Fruit fly (Drosophila melanogaster) whole organism, wandering third instar larva: ENCODE results near the gene CG8813.

Experiments used
- Abd-B ChIP-seq: fragments of >200 bp; optimal IDR thresholded peaks from 2 replicates; lab custom pipeline; 2017; ENCODE audit warnings: missing biosample characterization, missing genetic modification characterization
- CG32264 ChIP-seq: fragments of 200-800 bp; sonication (Bioruptor generic); optimal IDR thresholded peaks from 2 replicates; lab custom pipeline; 2016; ENCODE audit warnings: missing biosample characterization, missing genetic modification characterization
- CG9705 ChIP-seq: fragments of 200-800 bp; sonication (Bioruptor generic); optimal IDR thresholded peaks from 2 replicates; lab custom pipeline; 2018; ENCODE audit warnings: missing biosample characterization, mild to moderate bottlenecking, missing genetic modification characterization
- CrebA ChIP-seq: fragments of 200-800 bp; sonication (Bioruptor generic); optimal IDR thresholded peaks from 2 replicates; lab custom pipeline; 2016; ENCODE audit warnings: missing biosample characterization, mild to moderate bottlenecking, missing genetic modification characterization, borderline replicate concordance
- Dfd ChIP-seq: fragments of >200 bp; optimal IDR thresholded peaks from 2 replicates; lab custom pipeline; 2017; ENCODE audit warnings: missing biosample characterization, missing genetic modification characterization
- Dif ChIP-seq: fragments of 200-275, 200-300 bp; sonication (Bioruptor generic); optimal IDR thresholded peaks from 2 replicates; lab custom pipeline; 2018; ENCODE audit warnings: missing biosample characterization, missing genetic modification characterization; ENCODE audit not compliant: partially characterized antibody
- GATAd ChIP-seq: sonication (Bioruptor generic); optimal IDR thresholded peaks from 2 replicates; lab custom pipeline; 2016; ENCODE audit warnings: missing biosample characterization, missing genetic modification characterization
- HLH106 ChIP-seq: fragments of 200-800 bp; optimal IDR thresholded peaks from 3 replicates; lab custom pipeline; 2019; ENCODE audit warnings: missing biosample characterization, mild to moderate bottlenecking, missing genetic modification characterization, moderate library complexity
- Hnf4 ChIP-seq: fragments of 200-800 bp; sonication (Bioruptor generic); optimal IDR thresholded peaks from 2 replicates; lab custom pipeline; 2016; ENCODE audit warnings: missing biosample characterization, mild to moderate bottlenecking, missing genetic modification characterization
- Hr78 ChIP-seq: fragments of >200 bp; optimal IDR thresholded peaks from 2 replicates; lab custom pipeline; 2017; ENCODE audit warnings: missing biosample characterization, missing genetic modification characterization
- Hr83 ChIP-seq: fragments of 200-300 bp; sonication (Bioruptor generic); optimal IDR thresholded peaks from 2 replicates; lab custom pipeline; 2016; ENCODE audit warnings: missing biosample characterization, mild to moderate bottlenecking, missing genetic modification characterization, moderate library complexity; ENCODE audit not compliant: poor library complexity, severe bottlenecking
- Jra ChIP-seq: sonication (Bioruptor generic); optimal IDR thresholded peaks from 2 replicates; lab custom pipeline; 2016; ENCODE audit warnings: missing biosample characterization, missing genetic modification characterization
- Mio ChIP-seq: sonication (Bioruptor generic); optimal IDR thresholded peaks from 2 replicates; lab custom pipeline; 2016; ENCODE audit warnings: missing biosample characterization, missing genetic modification characterization
- Myc ChIP-seq: fragments of >200 bp; optimal IDR thresholded peaks from 2 replicates; lab custom pipeline; 2017
- N ChIP-seq: fragments of >200 bp; optimal IDR thresholded peaks from 2 replicates; lab custom pipeline; 2018; ENCODE audit warnings: missing biosample characterization, missing external identifiers, missing genetic modification characterization
- OdsH ChIP-seq: fragments of 200-800 bp; sonication (Bioruptor generic); optimal IDR thresholded peaks from 2 replicates; lab custom pipeline; 2016; ENCODE audit warnings: missing biosample characterization, mild to moderate bottlenecking, missing genetic modification characterization
- Rel ChIP-seq, 2 experiments: fragments of 200-800 bp; sonication (Bioruptor generic) in 1 of 2; optimal IDR thresholded peaks; 2 replicates in 1 of 2; 3 replicates in 1 of 2; lab custom pipeline; 2016 to 2019; ENCODE audit warnings: mild to moderate bottlenecking in 2 of 2, missing biosample characterization in 2 of 2, missing genetic modification characterization in 2 of 2, moderate library complexity in 1 of 2
- Sp1 ChIP-seq: fragments of 200-800 bp; sonication (Bioruptor generic); optimal IDR thresholded peaks from 3 replicates; lab custom pipeline; 2019; ENCODE audit warnings: missing biosample characterization, mild to moderate bottlenecking, missing genetic modification characterization, moderate library complexity
- Vsx2 ChIP-seq: fragments of 200-300, 225-300 bp; sonication (Bioruptor generic); optimal IDR thresholded peaks from 2 replicates; lab custom pipeline; 2018; ENCODE audit warnings: missing biosample characterization, missing genetic modification characterization; ENCODE audit not compliant: partially characterized antibody
- br ChIP-seq: fragments of 200-800 bp; sonication (Bioruptor generic); optimal IDR thresholded peaks from 2 replicates; lab custom pipeline; 2016; ENCODE audit warnings: missing biosample characterization, missing genetic modification characterization
- brk ChIP-seq: fragments of 200-800 bp; sonication (Bioruptor generic); optimal IDR thresholded peaks from 2 replicates; lab custom pipeline; 2016; ENCODE audit warnings: missing biosample characterization, mild to moderate bottlenecking, missing genetic modification characterization
- dl ChIP-seq, 2 experiments: fragments of 175-275, 200-275 bp in 1 of 2; fragments of 200-275 bp in 1 of 2; sonication (Bioruptor generic); optimal IDR thresholded peaks; lab custom pipeline; 2018; ENCODE audit warnings: mild to moderate bottlenecking in 2 of 2, missing biosample characterization in 2 of 2, missing genetic modification characterization in 2 of 2, moderate library complexity in 2 of 2; ENCODE audit not compliant: partially characterized antibody in 2 of 2, insufficient read depth in 1 of 2
- dmrt93B ChIP-seq: fragments of 200-800 bp; sonication (Bioruptor generic); optimal IDR thresholded peaks from 2 replicates; lab custom pipeline; 2018; ENCODE audit warnings: missing biosample characterization, mild to moderate bottlenecking, missing genetic modification characterization
- dsf ChIP-seq: sonication (Bioruptor generic); optimal IDR thresholded peaks from 2 replicates; lab custom pipeline; 2016; ENCODE audit warnings: missing biosample characterization, missing genetic modification characterization, borderline replicate concordance
- ey ChIP-seq: fragments of 200-800 bp; sonication (Bioruptor generic); optimal IDR thresholded peaks from 2 replicates; lab custom pipeline; 2016; ENCODE audit warnings: missing biosample characterization, missing genetic modification characterization
- foxo ChIP-seq, 2 experiments: fragments of 200-800 bp; sonication (Bioruptor generic); optimal IDR thresholded peaks; 2 replicates in 1 of 2; 3 replicates in 1 of 2; lab custom pipeline; 2016 to 2017; ENCODE audit warnings: missing biosample characterization in 2 of 2, missing genetic modification characterization in 2 of 2
- fru ChIP-seq: fragments of 200-800 bp; sonication (Bioruptor generic); optimal IDR thresholded peaks from 3 replicates; lab custom pipeline; 2016; ENCODE audit warnings: missing biosample characterization, mild to moderate bottlenecking, missing genetic modification characterization
- h ChIP-seq: fragments of 200-800 bp; sonication (Bioruptor generic); optimal IDR thresholded peaks from 3 replicates; lab custom pipeline; 2016; ENCODE audit warnings: missing biosample characterization, mild to moderate bottlenecking, missing genetic modification characterization
- jim ChIP-seq: fragments of 175-275, 200-325 bp; sonication (Bioruptor generic); optimal IDR thresholded peaks from 2 replicates; lab custom pipeline; 2016; ENCODE audit warnings: missing biosample characterization, mild to moderate bottlenecking, missing genetic modification characterization
- lola ChIP-seq: fragments of >200 bp; optimal IDR thresholded peaks from 2 replicates; lab custom pipeline; 2017; ENCODE audit warnings: missing biosample characterization, missing genetic modification characterization
- pan ChIP-seq: fragments of >200 bp; optimal IDR thresholded peaks from 2 replicates; lab custom pipeline; 2017
- psq ChIP-seq: fragments of 200-800 bp; sonication (Bioruptor generic); optimal IDR thresholded peaks from 3 replicates; lab custom pipeline; 2017; ENCODE audit warnings: missing biosample characterization, mild to moderate bottlenecking, missing genetic modification characterization, moderate library complexity
- rgr ChIP-seq: fragments of 200-800 bp; sonication (Bioruptor generic); optimal IDR thresholded peaks from 3 replicates; lab custom pipeline; 2016; ENCODE audit warnings: missing biosample characterization, mild to moderate bottlenecking, missing genetic modification characterization
- sage ChIP-seq: fragments of 200-800 bp; sonication (Bioruptor generic); optimal IDR thresholded peaks from 2 replicates; lab custom pipeline; 2016; ENCODE audit warnings: missing biosample characterization, mild to moderate bottlenecking, missing genetic modification characterization
- sv ChIP-seq: fragments of 200-800 bp; sonication (Bioruptor generic); optimal IDR thresholded peaks from 3 replicates; lab custom pipeline; 2016; ENCODE audit warnings: missing biosample characterization, missing genetic modification characterization
- tai ChIP-seq: sonication (Bioruptor generic); optimal IDR thresholded peaks from 2 replicates; lab custom pipeline; 2016; ENCODE audit warnings: missing biosample characterization, missing genetic modification characterization
- usp ChIP-seq: fragments of >200 bp; optimal IDR thresholded peaks from 2 replicates; lab custom pipeline; 2017; ENCODE audit warnings: missing biosample characterization, missing genetic modification characterization
- woc ChIP-seq: sonication (Bioruptor generic); optimal IDR thresholded peaks from 2 replicates; lab custom pipeline; 2016; ENCODE audit warnings: missing biosample characterization, mild to moderate bottlenecking, missing genetic modification characterization

CG8813 gene

DNA sequence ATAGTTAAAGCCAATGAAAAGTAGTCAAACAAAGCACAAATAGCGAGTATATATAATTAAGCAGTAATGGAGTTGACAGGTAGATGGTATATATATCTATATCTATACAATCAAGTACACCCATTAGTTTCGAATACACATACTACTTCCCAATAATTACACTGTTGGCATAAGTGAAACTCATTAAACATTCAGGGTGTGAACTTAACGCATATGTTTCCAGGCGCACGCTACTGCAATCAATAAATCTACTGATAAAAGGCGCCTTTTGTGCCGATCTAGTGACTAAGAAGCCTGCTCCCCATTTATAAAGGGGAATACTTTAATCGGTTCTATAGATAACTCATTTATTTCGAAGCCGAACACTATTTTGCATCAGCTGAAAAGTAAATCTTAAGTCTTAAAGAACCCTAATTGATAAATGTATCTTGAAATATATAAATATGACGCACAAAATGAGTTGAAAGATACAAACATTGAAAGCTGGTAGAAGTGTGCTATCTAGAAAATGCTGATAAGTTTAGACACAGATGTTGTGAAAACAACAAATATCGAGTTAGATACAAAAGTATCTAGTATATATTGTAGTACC is 14.3 kb downstream of the CG8813 start:
- TF ChIP-seq tai (GFP tag; lab: Kevin White, UChicago) = no peak
- no peak for TF ChIP-seq Rel (GFP tag; optimal IDR thresholded peaks at IDR 0.05; lab: Kevin White, UChicago)
- TF ChIP-seq Rel (tag; optimal IDR thresholded peaks at IDR 0.05; lab: Kevin White, UChicago) = peak; percentile 23

DNA sequence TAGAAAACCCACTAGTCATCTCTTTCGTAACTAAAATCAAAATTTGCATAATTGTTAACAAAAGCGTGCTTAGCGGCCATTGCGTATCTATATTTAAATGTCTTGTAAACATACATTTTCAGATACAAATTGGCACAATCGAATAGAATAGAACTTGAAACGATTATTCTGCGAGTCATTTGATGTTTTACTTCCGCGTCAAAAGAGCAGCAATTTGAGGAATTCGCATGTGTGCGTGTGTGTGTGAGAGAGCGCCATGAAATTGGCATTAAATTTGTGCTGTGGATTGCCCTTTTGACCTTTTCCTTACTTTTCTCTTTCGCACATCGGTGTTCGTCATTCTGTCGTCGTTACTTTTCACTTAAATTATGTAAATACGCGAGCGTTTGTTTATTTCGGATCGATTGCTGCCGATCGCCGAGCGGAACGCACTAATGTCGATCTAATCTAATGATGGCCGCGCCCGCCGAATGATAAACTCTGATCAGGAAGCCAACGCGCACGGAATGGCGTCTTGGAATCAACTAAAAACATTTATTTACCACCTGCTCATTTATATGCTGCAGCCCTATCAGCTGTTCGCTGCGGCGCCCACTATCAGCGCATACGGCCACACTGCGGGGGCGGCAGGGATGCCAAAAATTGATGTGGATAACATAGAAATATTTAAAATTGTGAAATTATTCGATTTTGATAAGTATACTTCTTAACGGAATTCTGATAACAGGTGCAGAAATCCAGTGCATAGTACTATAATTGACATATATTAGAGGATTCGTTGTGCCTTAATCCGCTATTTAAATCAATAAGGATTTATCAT is 15.4 kb downstream of the CG8813 start:
- no peak for TF ChIP-seq sv (GFP tag; lab: Kevin White, UChicago)
- no peak for TF ChIP-seq foxo (GFP tag; optimal IDR thresholded peaks at IDR 0.05; lab: Kevin White, UChicago)
- TF ChIP-seq Hr78 (GFP tag; lab: Kevin White, UChicago) = no peak
- TF ChIP-seq CG32264 (GFP tag; lab: Kevin White, UChicago) = no peak
- TF ChIP-seq Mio (GFP tag; lab: Kevin White, UChicago) = no peak
- TF ChIP-seq tai (GFP tag; lab: Kevin White, UChicago) = no peak
- TF ChIP-seq OdsH (GFP tag; lab: Kevin White, UChicago) = no peak
- TF ChIP-seq pan (lab: Kevin White, UChicago) = no peak
- no peak for TF ChIP-seq ey (GFP tag; lab: Kevin White, UChicago)
- TF ChIP-seq Abd-B (GFP tag; lab: Kevin White, UChicago) = no peak
- no peak for TF ChIP-seq CrebA
- TF ChIP-seq h = no peak
- TF ChIP-seq HLH106 = peak; percentile 53
- TF ChIP-seq brk = no peak
- TF ChIP-seq dsf (GFP tag; lab: Kevin White, UChicago) = no peak
- TF ChIP-seq dl (GFP tag; optimal IDR thresholded peaks at IDR 0.05; lab: Kevin White, UChicago; ENCODE audit: insufficient read depth in 1 of 2, partially characterized antibody in 2 of 2) = no peak
- TF ChIP-seq Dfd (GFP tag; lab: Kevin White, UChicago) = no peak
- no peak for TF ChIP-seq usp
- no peak for TF ChIP-seq Hnf4 (GFP tag; lab: Kevin White, UChicago)
- no peak for TF ChIP-seq Myc (lab: Kevin White, UChicago)
- peak; percentile 8 for TF ChIP-seq CG9705
- no peak for TF ChIP-seq Rel (GFP tag; optimal IDR thresholded peaks at IDR 0.05; lab: Kevin White, UChicago)
- TF ChIP-seq Rel (tag; optimal IDR thresholded peaks at IDR 0.05; lab: Kevin White, UChicago) = peak; percentile 71
- TF ChIP-seq GATAd (GFP tag; lab: Kevin White, UChicago) = no peak
- TF ChIP-seq woc (GFP tag; lab: Kevin White, UChicago) = peak; percentile 51
- no peak for TF ChIP-seq N
- no peak for TF ChIP-seq Jra (GFP tag; lab: Kevin White, UChicago)
- TF ChIP-seq rgr = no peak
- TF ChIP-seq psq (GFP tag; lab: Kevin White, UChicago) = no peak
- TF ChIP-seq Dif (GFP tag; lab: Kevin White, UChicago) = no peak
- no peak for TF ChIP-seq Vsx2 (GFP tag; lab: Kevin White, UChicago)
- TF ChIP-seq dmrt93B = no peak
- peak; percentile 86 for TF ChIP-seq Hr83
- no peak for TF ChIP-seq fru (GFP tag; lab: Kevin White, UChicago)
- TF ChIP-seq Sp1 (GFP tag; lab: Kevin White, UChicago) = peak; percentile 16
- no peak for TF ChIP-seq sage (GFP tag; lab: Kevin White, UChicago)
- peak; percentile 3 for TF ChIP-seq br
- TF ChIP-seq jim = no peak
- no peak for TF ChIP-seq lola (GFP tag; lab: Kevin White, UChicago)
